Fruit fly (Drosophila melanogaster) whole organism, prepupa: Measurements from ENCODE around the gene mRpL48.

Source experiments
- CG11762 ChIP-seq: fragments of 200-800 bp; sonication (Bioruptor generic); optimal IDR thresholded peaks from 3 replicates; lab custom pipeline; 2016; ENCODE audit warnings: missing biosample characterization, missing genetic modification characterization; ENCODE audit not compliant: insufficient read depth
- OdsH ChIP-seq: fragments of 200-800 bp; sonication (Bioruptor generic); optimal IDR thresholded peaks from 3 replicates; lab custom pipeline; 2016; ENCODE audit warnings: missing biosample characterization, missing genetic modification characterization

- TF ChIP-seq OdsH (no peak), CG11762 (GFP tag; lab: Kevin White, UChicago) (no peak)
These were observed 38.1 kb downstream of the mRpL48 start for dm6 chr2L:1748410-1748809.
